Fruit fly (Drosophila melanogaster) whole organism: Measurements from ENCODE around the gene Gip.

ENCODE experiments used
- CG8478 ChIP-seq: fragments of >200 bp; optimal IDR thresholded peaks from 2 replicates; lab custom pipeline; 2018; ENCODE audit warnings: inconsistent platforms
- psq ChIP-seq: fragments of >200 bp; optimal IDR thresholded peaks from 2 replicates; lab custom pipeline; 2017

DNA sequence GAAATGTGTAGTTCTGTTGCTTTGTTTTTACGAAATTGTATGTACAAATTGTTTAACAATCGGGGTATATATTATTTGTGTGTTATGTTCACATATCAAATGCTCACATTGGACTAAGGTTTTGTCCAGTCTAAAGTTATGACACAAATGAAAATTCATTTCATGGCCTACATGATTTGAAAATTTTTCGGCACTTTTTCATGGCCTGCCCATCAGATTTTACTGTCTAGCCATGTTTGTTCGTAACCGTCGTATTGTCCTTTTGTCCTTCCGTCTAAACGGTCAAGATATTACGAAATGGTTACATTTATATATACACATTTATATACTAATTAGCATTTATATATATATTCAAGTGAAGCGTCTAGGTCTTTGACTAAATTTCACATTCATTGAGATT, 2.0 kb upstream of the Gip start, which contains the start of gene CG15306:
- TF ChIP-seq CG8478 (lab: Kevin White, UChicago) (no peak), psq (lab: Kevin White, UChicago) (no peak)
